Worm (Caenorhabditis elegans): ENCODE measurements around the gene R08A2.5.

DNA sequence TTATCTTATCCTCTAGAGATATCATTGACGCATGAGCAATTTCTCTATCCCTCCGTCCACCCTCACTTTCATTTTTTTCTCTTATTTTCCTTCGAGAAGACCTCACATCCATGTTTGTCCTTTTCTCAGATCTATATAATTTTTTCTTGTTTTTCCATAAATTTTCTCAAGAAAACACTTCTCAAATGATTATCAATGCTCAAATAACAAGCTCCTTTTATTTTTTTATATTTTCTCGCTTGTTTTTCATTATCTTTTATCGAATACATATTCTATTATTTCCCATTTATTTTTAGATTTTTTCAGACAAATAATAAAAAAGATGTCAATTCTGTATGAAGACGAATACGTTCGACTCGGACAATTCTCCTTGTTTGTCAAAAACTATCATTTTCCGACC lies 10.6 kb downstream of the R08A2.5 start, which contains the start of gene R08A2.7:
- TF ChIP-seq ztf-11 (tag; optimal IDR thresholded peaks at IDR 0.05): no peak
- TF ChIP-seq snpc-4 (tag; optimal IDR thresholded peaks at IDR 0.05): no peak
- TF ChIP-seq skn-1 (tag; optimal IDR thresholded peaks at IDR 0.05): no peak
- no peak for TF ChIP-seq jun-1 (tag; optimal IDR thresholded peaks at IDR 0.05)
- no peak for TF ChIP-seq pqm-1 (tag; optimal IDR thresholded peaks at IDR 0.05)
- no peak for TF ChIP-seq nhr-11 (tag; optimal IDR thresholded peaks at IDR 0.05)
- TF ChIP-seq elt-1 (tag; optimal IDR thresholded peaks at IDR 0.05): no peak
- no peak for TF ChIP-seq elt-2 (tag; optimal IDR thresholded peaks at IDR 0.05)
- TF ChIP-seq mdl-1 (tag; optimal IDR thresholded peaks at IDR 0.05): no peak
- no peak for TF ChIP-seq ceh-28 (tag; optimal IDR thresholded peaks at IDR 0.05)
